Fruit fly (Drosophila melanogaster) whole organism, embryonic: ENCODE data around the gene CG12539.

ENCODE experiments used
- ATbp ChIP-seq: fragments of 200-800 bp; sonication (Bioruptor generic); optimal IDR thresholded peaks from 2 replicates; lab custom pipeline; 2017; ENCODE audit warnings: missing biosample characterization, mild to moderate bottlenecking, missing genetic modification characterization, missing genetic modification reagents
- Awh ChIP-seq: fragments of 200-800 bp; sonication (Bioruptor generic); IDR thresholded peaks from 2 replicates; pipeline ENCODE4, ENCODE4 v1.3.6; 2022; ENCODE audit warnings: missing biosample characterization, missing genetic modification characterization
- B-H1 ChIP-seq: fragments of 200-800 bp; sonication (Bioruptor generic); IDR thresholded peaks from 3 replicates; pipeline ENCODE4 v1.3.6; 2022; ENCODE audit warnings: missing biosample characterization, missing genetic modification characterization
- BEAF-32 ChIP-seq: fragments of 200-800 bp; sonication (Bioruptor generic); optimal IDR thresholded peaks from 3 replicates; lab custom pipeline; 2017; ENCODE audit warnings: missing biosample characterization, missing genetic modification characterization, mild to moderate bottlenecking, moderate library complexity, missing genetic modification reagents
- CG11456 ChIP-seq: fragments of 200-800 bp; sonication (Bioruptor generic); IDR thresholded peaks from 3 replicates; pipeline ENCODE4 v1.3.6; 2022; ENCODE audit warnings: missing biosample characterization, missing genetic modification characterization
- CG12769 ChIP-seq: fragments of 200-800 bp; sonication (Bioruptor generic); optimal IDR thresholded peaks from 2 replicates; lab custom pipeline; 2019; ENCODE audit warnings: missing biosample characterization, mild to moderate bottlenecking, missing genetic modification characterization, moderate library complexity
- CG14441 ChIP-seq: fragments of 200-800 bp; sonication (Bioruptor generic); IDR thresholded peaks from 2 replicates; pipeline ENCODE4 v1.3.6; 2022; ENCODE audit warnings: missing biosample characterization, missing genetic modification characterization
- CG15073 ChIP-seq: fragments of 200-800 bp; sonication (Bioruptor generic); optimal IDR thresholded peaks from 2 replicates; lab custom pipeline; 2016; ENCODE audit warnings: missing biosample characterization, missing genetic modification characterization
- CG15479 ChIP-seq: fragments of 200-800 bp; sonication (Bioruptor generic); optimal IDR thresholded peaks from 3 replicates; lab custom pipeline; 2019; ENCODE audit warnings: missing biosample characterization, mild to moderate bottlenecking, missing genetic modification characterization, moderate library complexity
- CG17359 ChIP-seq: fragments of 200-800 bp; sonication (Bioruptor generic); optimal IDR thresholded peaks from 3 replicates; lab custom pipeline; 2018; ENCODE audit warnings: missing biosample characterization, mild to moderate bottlenecking, missing genetic modification characterization, moderate library complexity
- CG17612 ChIP-seq: fragments of 200-800 bp; sonication (Bioruptor generic); IDR thresholded peaks from 2 replicates; pipeline ENCODE4 v1.3.6; 2022; ENCODE audit warnings: missing biosample characterization, missing genetic modification characterization
- CG1792 ChIP-seq: fragments of 200-800 bp; sonication (Bioruptor generic); optimal IDR thresholded peaks from 2 replicates; lab custom pipeline; 2016; ENCODE audit warnings: missing biosample characterization, missing genetic modification characterization
- CG18262 ChIP-seq: fragments of 200-800 bp; optimal IDR thresholded peaks from 3 replicates; lab custom pipeline; 2019; ENCODE audit warnings: missing biosample characterization, mild to moderate bottlenecking, missing genetic modification characterization, moderate library complexity
- CG30431 ChIP-seq: fragments of 200-800 bp; sonication (Bioruptor generic); optimal IDR thresholded peaks from 2 replicates; lab custom pipeline; 2017; ENCODE audit warnings: missing biosample characterization, missing genetic modification characterization
- CG33213 ChIP-seq: fragments of 200-800 bp; sonication (Bioruptor generic); optimal IDR thresholded peaks from 3 replicates; lab custom pipeline; 2016; ENCODE audit warnings: missing biosample characterization, missing genetic modification characterization
- CG3407 ChIP-seq: fragments of 200-800 bp; sonication (Bioruptor generic); optimal IDR thresholded peaks from 2 replicates; lab custom pipeline; 2018; ENCODE audit warnings: missing biosample characterization, mild to moderate bottlenecking, missing genetic modification characterization
- CG3995 ChIP-seq: fragments of 200-800 bp; sonication (Bioruptor generic); optimal IDR thresholded peaks from 3 replicates; lab custom pipeline; 2016; ENCODE audit warnings: missing biosample characterization, missing genetic modification characterization
- CG6254 ChIP-seq: fragments of 200-800 bp; sonication (Bioruptor generic); optimal IDR thresholded peaks from 3 replicates; lab custom pipeline; 2017; ENCODE audit warnings: mild to moderate bottlenecking, missing biosample characterization, missing genetic modification reagents, missing genetic modification characterization
- CG7357 ChIP-seq: fragments of 200-800 bp; sonication (Bioruptor generic); IDR thresholded peaks from 3 replicates; pipeline ENCODE4 v1.3.6; 2022; ENCODE audit warnings: missing biosample characterization, missing genetic modification characterization
- CG7786 ChIP-seq: fragments of 200-800 bp; sonication (Bioruptor generic); optimal IDR thresholded peaks from 2 replicates; lab custom pipeline; 2016; ENCODE audit warnings: missing biosample characterization, missing genetic modification characterization
- CG8290 ChIP-seq, 3 experiments: fragments of 200-800 bp; sonication (Bioruptor generic); optimal IDR thresholded peaks; 2 replicates each; lab custom pipeline; 2016 to 2019; ENCODE audit warnings: missing biosample characterization in 3 of 3, missing genetic modification characterization in 3 of 3, mild to moderate bottlenecking in 2 of 3, moderate library complexity in 1 of 3
- CG9817 ChIP-seq: fragments of 200-800 bp; sonication (Bioruptor generic); optimal IDR thresholded peaks from 2 replicates; lab custom pipeline; 2018; ENCODE audit warnings: missing biosample characterization, mild to moderate bottlenecking, missing genetic modification characterization, moderate library complexity
- CHES-1-like ChIP-seq: fragments of 200-800 bp; sonication (Bioruptor generic); optimal IDR thresholded peaks from 2 replicates; lab custom pipeline; 2016; ENCODE audit warnings: missing biosample characterization, missing genetic modification characterization
- CrebB ChIP-seq: fragments of 200-800 bp; sonication (Bioruptor generic); optimal IDR thresholded peaks from 3 replicates; lab custom pipeline; 2018; ENCODE audit warnings: missing biosample characterization, mild to moderate bottlenecking, missing genetic modification characterization
- D ChIP-seq, 2 experiments: fragments of 200-800 bp in 1 of 2; fragments of >200 bp in 1 of 2; sonication (Bioruptor generic) in 1 of 2; optimal IDR thresholded peaks; 2 replicates in 1 of 2; 3 replicates in 1 of 2; lab custom pipeline; 2017; ENCODE audit warnings: mild to moderate bottlenecking in 1 of 2, missing biosample characterization in 1 of 2, missing genetic modification characterization in 1 of 2, missing genetic modification reagents in 1 of 2
- H2.0 ChIP-seq: fragments of 200-800 bp; sonication (Bioruptor generic); IDR thresholded peaks from 2 replicates; pipeline ENCODE4 v1.3.6; 2022; ENCODE audit warnings: missing biosample characterization, missing genetic modification characterization
- Hey ChIP-seq: fragments of 200-800 bp; sonication (Bioruptor generic); optimal IDR thresholded peaks from 3 replicates; lab custom pipeline; 2018; ENCODE audit warnings: missing biosample characterization, mild to moderate bottlenecking, missing genetic modification characterization
- Hmr ChIP-seq: fragments of 200-800 bp; sonication (Bioruptor generic); optimal IDR thresholded peaks from 3 replicates; lab custom pipeline; 2017; ENCODE audit warnings: mild to moderate bottlenecking, missing biosample characterization, missing genetic modification reagents, missing genetic modification characterization
- Hr3 ChIP-seq: fragments of 200-800 bp; sonication (Bioruptor generic); optimal IDR thresholded peaks from 3 replicates; lab custom pipeline; 2016; ENCODE audit warnings: missing biosample characterization, missing genetic modification characterization
- Hr51 ChIP-seq, 2 experiments: fragments of 200-800 bp; sonication (Bioruptor generic); optimal IDR thresholded peaks; 2 replicates in 1 of 2; 3 replicates in 1 of 2; lab custom pipeline; 2016 to 2018; ENCODE audit warnings: missing biosample characterization in 2 of 2, missing genetic modification characterization in 2 of 2, mild to moderate bottlenecking in 1 of 2, moderate library complexity in 1 of 2
- Kr ChIP-seq: fragments of 200-800 bp; sonication (Bioruptor generic); optimal IDR thresholded peaks from 2 replicates; lab custom pipeline; 2017; ENCODE audit warnings: missing biosample characterization, mild to moderate bottlenecking, missing genetic modification characterization
- Lhr ChIP-seq: fragments of 200-800 bp; sonication (Bioruptor generic); optimal IDR thresholded peaks from 3 replicates; lab custom pipeline; 2017; ENCODE audit warnings: mild to moderate bottlenecking, missing biosample characterization, missing genetic modification reagents, missing genetic modification characterization
- Oaz ChIP-seq: fragments of 200-800 bp; sonication (Bioruptor generic); IDR thresholded peaks from 2 replicates; pipeline ENCODE4 v1.3.6; 2022; ENCODE audit warnings: missing biosample characterization, missing genetic modification characterization
- Poxn ChIP-seq: fragments of 200-800 bp; sonication (Bioruptor generic); IDR thresholded peaks from 2 replicates; pipeline ENCODE4 v1.3.6; 2022; ENCODE audit warnings: missing biosample characterization, missing genetic modification characterization
- Vsx1 ChIP-seq: fragments of 200-800 bp; sonication (Bioruptor generic); optimal IDR thresholded peaks from 2 replicates; lab custom pipeline; 2017; ENCODE audit warnings: missing biosample characterization, mild to moderate bottlenecking, missing genetic modification characterization, missing genetic modification reagents
- bigmax ChIP-seq: fragments of 200-800 bp; sonication (Bioruptor generic); optimal IDR thresholded peaks from 2 replicates; lab custom pipeline; 2018; ENCODE audit warnings: missing biosample characterization, mild to moderate bottlenecking, missing genetic modification characterization
- cato ChIP-seq: fragments of 200-800 bp; sonication (Bioruptor generic); optimal IDR thresholded peaks from 2 replicates; lab custom pipeline; 2016; ENCODE audit warnings: missing biosample characterization, missing genetic modification characterization, borderline replicate concordance
- corto ChIP-seq: fragments of 200-800 bp; sonication (Bioruptor generic); optimal IDR thresholded peaks from 2 replicates; lab custom pipeline; 2016; ENCODE audit warnings: missing biosample characterization, mild to moderate bottlenecking, missing genetic modification characterization, moderate library complexity
- dysf ChIP-seq: fragments of 200-800 bp; sonication (Bioruptor generic); IDR thresholded peaks from 3 replicates; pipeline ENCODE4 v1.3.6; 2022; ENCODE audit warnings: missing biosample characterization, missing genetic modification characterization
- ems ChIP-seq: fragments of 200-800 bp; sonication (Bioruptor generic); optimal IDR thresholded peaks from 3 replicates; lab custom pipeline; 2016; ENCODE audit warnings: missing biosample characterization, missing genetic modification characterization
- fru ChIP-seq: fragments of >200 bp; optimal IDR thresholded peaks from 2 replicates; lab custom pipeline; 2017
- grau ChIP-seq: fragments of 200-800 bp; optimal IDR thresholded peaks from 3 replicates; lab custom pipeline; 2019; ENCODE audit warnings: missing biosample characterization, mild to moderate bottlenecking, missing genetic modification characterization, moderate library complexity
- her ChIP-seq: fragments of 200-800 bp; sonication (Bioruptor generic); optimal IDR thresholded peaks from 2 replicates; lab custom pipeline; 2016; ENCODE audit warnings: missing biosample characterization, missing genetic modification characterization
- hth ChIP-seq: fragments of >200 bp; optimal IDR thresholded peaks from 2 replicates; lab custom pipeline; 2017; ENCODE audit warnings: inconsistent platforms
- insv ChIP-seq, 2 experiments: fragments of 200-800 bp; sonication (Bioruptor generic); optimal IDR thresholded peaks; 3 replicates each; lab custom pipeline; 2016 to 2018; ENCODE audit warnings: missing biosample characterization in 2 of 2, missing genetic modification characterization in 2 of 2
- jigr1 ChIP-seq: fragments of 200-800 bp; sonication (Bioruptor generic); IDR thresholded peaks from 3 replicates; pipeline ENCODE4 v1.3.6; 2022; ENCODE audit warnings: missing biosample characterization, missing genetic modification characterization
- psq ChIP-seq: fragments of 200-800 bp; sonication (Bioruptor generic); optimal IDR thresholded peaks from 2 replicates; lab custom pipeline; 2017; ENCODE audit warnings: missing biosample characterization, missing genetic modification characterization
- row ChIP-seq: fragments of 200-800 bp; sonication (Bioruptor generic); IDR thresholded peaks from 3 replicates; pipeline ENCODE4 v1.3.6; 2022; ENCODE audit warnings: missing biosample characterization, missing genetic modification characterization
- sr ChIP-seq: fragments of 200-800 bp; sonication (Bioruptor generic); IDR thresholded peaks from 3 replicates; pipeline ENCODE4 v1.3.6; 2022; ENCODE audit warnings: missing biosample characterization, missing genetic modification characterization
- tna ChIP-seq: fragments of 200-800 bp; sonication (Bioruptor generic); IDR thresholded peaks from 2 replicates; pipeline ENCODE4 v1.3.6; 2022; ENCODE audit warnings: missing biosample characterization, missing genetic modification characterization; ENCODE audit not compliant: partially characterized antibody

CG12539 gene

dm6 chrX:14839047-14839446 is 5.5 kb downstream of the CG12539 start, which contains the start of the genes CG32590 and Flo2 (continued):
- TF ChIP-seq Awh (GFP tag; lab: Robert Waterston, UW): peak; percentile 77
- TF ChIP-seq CG3407 (GFP tag; lab: Kevin White, UChicago): peak; percentile 20
- TF ChIP-seq CG17612: 0 out of 2 replicates have a peak, but pooled peaks have one; percentile 28
- no peak for TF ChIP-seq CG12769 (tag; lab: Kevin White, UChicago)
- TF ChIP-seq Hr3: peak; percentile 58
- TF ChIP-seq CG17359: peak; percentile 70
- peak; percentile 59; the same call in 2 of the 3 replicates for TF ChIP-seq B-H1 (GFP tag; lab: Robert Waterston, UW)
- no peak for TF ChIP-seq fru
- no peak for TF ChIP-seq Kr (GFP tag; lab: Kevin White, UChicago)
- peak; percentile 89 for TF ChIP-seq row (GFP tag; lab: Robert Waterston, UW)
- TF ChIP-seq bigmax (GFP tag; lab: Kevin White, UChicago): no peak
- TF ChIP-seq dysf: peak; percentile 52; the same call in 2 of the 3 replicates
- TF ChIP-seq Poxn (GFP tag; lab: Robert Waterston, UW): no peak; the same call in 1 of the 2 replicates
- peak; percentile 77 for TF ChIP-seq Hmr (GFP tag; lab: Kevin White, UChicago)
- peak; percentile 72; the same call in 1 of the 2 replicates for TF ChIP-seq Oaz (GFP tag; lab: Robert Waterston, UW)
- peak; percentile 39 to 74 for TF ChIP-seq Hr51 (GFP tag; optimal IDR thresholded peaks at IDR 0.05; lab: Kevin White, UChicago)
- peak; percentile 77 for TF ChIP-seq CG14441 (GFP tag; lab: Robert Waterston, UW)
- TF ChIP-seq tna: peak; percentile 96
- peak; percentile 80 for TF ChIP-seq H2.0
- peak; percentile 45; the same call in 1 of the 3 replicates for TF ChIP-seq CG7357
- peak; percentile 45 for TF ChIP-seq CG33213
- TF ChIP-seq her: peak; percentile 17
- peak; percentile 46 for TF ChIP-seq CrebB (tag; lab: Kevin White, UChicago)
- peak; percentile 65 for TF ChIP-seq CG1792 (GFP tag; lab: Kevin White, UChicago)
- peak; percentile 78 for TF ChIP-seq CG8290 (GFP tag; optimal IDR thresholded peaks at IDR 0.05; lab: Kevin White, UChicago)
- peak; percentile 54 to 78 for TF ChIP-seq CG8290 (tag; optimal IDR thresholded peaks at IDR 0.05; lab: Kevin White, UChicago)
- peak; percentile 30 for TF ChIP-seq psq
- peak; percentile 18; the same call in 1 of the 3 replicates for TF ChIP-seq jigr1 (GFP tag; lab: Robert Waterston, UW)
- no peak for TF ChIP-seq CG15073
- no peak for TF ChIP-seq CG15479 (GFP tag; lab: Kevin White, UChicago)
- peak; percentile 95 for TF ChIP-seq BEAF-32 (GFP tag; lab: Kevin White, UChicago)
- TF ChIP-seq CG18262 (tag; lab: Kevin White, UChicago): peak; percentile 62
- TF ChIP-seq insv (GFP tag; optimal IDR thresholded peaks at IDR 0.05; lab: Kevin White, UChicago): peak in 1 of 2 experiments; percentile 91
- peak; percentile 72 for TF ChIP-seq Vsx1 (GFP tag; lab: Kevin White, UChicago)
- TF ChIP-seq CG3995 (GFP tag; lab: Kevin White, UChicago): peak; percentile 3
- no peak for TF ChIP-seq D (optimal IDR thresholded peaks at IDR 0.05; lab: Kevin White, UChicago)
- TF ChIP-seq D (GFP tag; optimal IDR thresholded peaks at IDR 0.05; lab: Kevin White, UChicago): no peak
- TF ChIP-seq ems (GFP tag; lab: Kevin White, UChicago): peak; percentile 72
- no peak for TF ChIP-seq hth (lab: Kevin White, UChicago)
- peak; percentile 4 for TF ChIP-seq CG6254 (GFP tag; lab: Kevin White, UChicago)
- no peak for TF ChIP-seq Hey (tag; lab: Kevin White, UChicago)
- peak; percentile 38 for TF ChIP-seq corto (GFP tag; lab: Kevin White, UChicago)
- peak; percentile 73 for TF ChIP-seq CG9817 (tag; lab: Kevin White, UChicago)
- TF ChIP-seq ATbp (GFP tag; lab: Kevin White, UChicago): no peak
- peak; percentile 52 for TF ChIP-seq Lhr (GFP tag; lab: Kevin White, UChicago)
- peak; percentile 66 for TF ChIP-seq CG7786
- TF ChIP-seq cato (GFP tag; lab: Kevin White, UChicago): peak; percentile 50
- no peak for TF ChIP-seq sr (GFP tag; lab: Robert Waterston, UW)
- peak; percentile 80 for TF ChIP-seq CG11456 (GFP tag; lab: Robert Waterston, UW)
- TF ChIP-seq CG30431: no peak
- peak; percentile 68 for TF ChIP-seq grau (tag; lab: Kevin White, UChicago)
- peak; percentile 77 for TF ChIP-seq CHES-1-like (GFP tag; lab: Kevin White, UChicago)
